Worm (Caenorhabditis elegans) whole organism, L3 larva: ENCODE data around the gene kvs-1.
A peak's percentile ranks its signal among the peaks of the same experiment; 100 is the strongest.

Experiments used
- ZK546.5 ChIP-seq: sonication (generic microtip); optimal IDR thresholded peaks from 2 replicates; lab custom pipeline; 2017; ENCODE audit warnings: missing biosample characterization, missing genetic modification characterization
- ama-1 ChIP-seq: fragments of 150-350 bp; optimal IDR thresholded peaks from 2 replicates; lab custom pipeline; 2018
- ceh-16 ChIP-seq: sonication (generic microtip); optimal IDR thresholded peaks from 2 replicates; lab custom pipeline; 2017; ENCODE audit warnings: missing biosample characterization, missing genetic modification characterization
- ceh-82 ChIP-seq: fragments of 150-350 bp; optimal IDR thresholded peaks from 2 replicates; lab custom pipeline; 2014; ENCODE audit warnings: missing biosample characterization, missing genetic modification characterization
- ceh-9 ChIP-seq: sonication (generic microtip); optimal IDR thresholded peaks from 2 replicates; lab custom pipeline; 2018; ENCODE audit warnings: missing biosample characterization, missing genetic modification characterization
- daf-12 ChIP-seq: fragments of 150-350 bp; optimal IDR thresholded peaks from 2 replicates; lab custom pipeline; 2014; ENCODE audit warnings: missing biosample characterization, missing genetic modification reagents, missing genetic modification characterization
- elt-1 ChIP-seq: fragments of 150-350 bp; optimal IDR thresholded peaks from 2 replicates; lab custom pipeline; 2014; ENCODE audit warnings: missing biosample characterization, missing genetic modification characterization
- elt-2 ChIP-seq: sonication (generic microtip); optimal IDR thresholded peaks from 2 replicates; lab custom pipeline; 2016; ENCODE audit warnings: missing genetic modification reagents, mild to moderate bottlenecking, missing genetic modification characterization, missing compliant biosample characterization
- fkh-10 ChIP-seq: sonication (generic microtip); optimal IDR thresholded peaks from 2 replicates; lab custom pipeline; 2017; ENCODE audit warnings: missing biosample characterization, missing genetic modification reagents, missing genetic modification characterization
- fkh-2 ChIP-seq: fragments of 150-350 bp; optimal IDR thresholded peaks from 2 replicates; lab custom pipeline; 2014; ENCODE audit warnings: missing biosample characterization, missing genetic modification reagents, missing genetic modification characterization
- fos-1 ChIP-seq: fragments of 150-350 bp; optimal IDR thresholded peaks from 2 replicates; lab custom pipeline; 2014; ENCODE audit warnings: missing biosample characterization, missing genetic modification characterization
- hmg-11 ChIP-seq: sonication (generic microtip); optimal IDR thresholded peaks from 2 replicates; lab custom pipeline; 2016; ENCODE audit warnings: missing genetic modification characterization, missing compliant biosample characterization
- jun-1 ChIP-seq: fragments of 150-350 bp; optimal IDR thresholded peaks from 2 replicates; lab custom pipeline; 2014; ENCODE audit warnings: missing biosample characterization, missing genetic modification reagents, missing genetic modification characterization
- lin-39 ChIP-seq: fragments of 150-350 bp; optimal IDR thresholded peaks from 2 replicates; lab custom pipeline; 2018; ENCODE audit warnings: missing biosample characterization, missing genetic modification reagents, missing genetic modification characterization
- mdl-1 ChIP-seq: fragments of 150-350 bp; optimal IDR thresholded peaks from 2 replicates; lab custom pipeline; 2014; ENCODE audit warnings: missing biosample characterization, missing genetic modification characterization
- mml-1 ChIP-seq: fragments of 150-350 bp; sonication (generic microtip); optimal IDR thresholded peaks from 3 replicates; lab custom pipeline; 2014; ENCODE audit warnings: missing biosample characterization, missing genetic modification characterization
- nfya-1 ChIP-seq: sonication (generic microtip); optimal IDR thresholded peaks from 2 replicates; lab custom pipeline; 2017; ENCODE audit warnings: missing genetic modification characterization, mild to moderate bottlenecking, missing compliant biosample characterization, antibody characterized with exemption, moderate library complexity; ENCODE audit not compliant: insufficient read depth
- nhr-11 ChIP-seq: fragments of 150-350 bp; optimal IDR thresholded peaks from 2 replicates; lab custom pipeline; 2014; ENCODE audit warnings: missing biosample characterization, missing genetic modification characterization
- nhr-12 ChIP-seq: fragments of 150-350 bp; optimal IDR thresholded peaks from 2 replicates; lab custom pipeline; 2014; ENCODE audit warnings: missing biosample characterization, missing genetic modification characterization
- nhr-25 ChIP-seq: sonication (generic microtip); optimal IDR thresholded peaks from 2 replicates; lab custom pipeline; 2017; ENCODE audit warnings: missing biosample characterization, missing genetic modification characterization
- nhr-28 ChIP-seq: fragments of 150-350 bp; optimal IDR thresholded peaks from 2 replicates; lab custom pipeline; 2014; ENCODE audit warnings: missing biosample characterization, missing genetic modification characterization
- nhr-43 ChIP-seq: sonication (generic microtip); optimal IDR thresholded peaks from 2 replicates; lab custom pipeline; 2016; ENCODE audit warnings: mild to moderate bottlenecking, missing genetic modification characterization, missing compliant biosample characterization; ENCODE audit not compliant: poor library complexity, severe bottlenecking
- nhr-76 ChIP-seq: fragments of 150-350 bp; sonication (generic microtip); optimal IDR thresholded peaks from 5 replicates; lab custom pipeline; 2014; ENCODE audit warnings: missing biosample characterization, missing genetic modification characterization
- nhr-77 ChIP-seq: fragments of 150-350 bp; optimal IDR thresholded peaks from 2 replicates; lab custom pipeline; 2014; ENCODE audit warnings: missing biosample characterization, missing genetic modification characterization
- pha-4 ChIP-seq: fragments of 150-350 bp; optimal IDR thresholded peaks from 2 replicates; lab custom pipeline; 2014; ENCODE audit warnings: missing biosample characterization, missing genetic modification reagents, missing genetic modification characterization
- pqm-1 ChIP-seq: fragments of 150-350 bp; optimal IDR thresholded peaks from 2 replicates; lab custom pipeline; 2017; ENCODE audit warnings: missing biosample characterization, missing genetic modification characterization, inconsistent platforms
- sea-2 ChIP-seq: fragments of 150-350 bp; sonication (generic microtip); optimal IDR thresholded peaks from 4 replicates; lab custom pipeline; 2014; ENCODE audit warnings: missing biosample characterization, missing genetic modification reagents, missing genetic modification characterization
- skn-1 ChIP-seq: fragments of 150-350 bp; optimal IDR thresholded peaks from 2 replicates; lab custom pipeline; 2014; ENCODE audit warnings: missing biosample characterization, missing genetic modification characterization
- tbx-2 ChIP-seq: sonication (generic microtip); optimal IDR thresholded peaks from 2 replicates; lab custom pipeline; 2016; ENCODE audit warnings: mild to moderate bottlenecking, missing genetic modification characterization, missing compliant biosample characterization
- unc-39 ChIP-seq: sonication (generic microtip); optimal IDR thresholded peaks from 4 replicates; lab custom pipeline; 2017; ENCODE audit warnings: missing biosample characterization, missing genetic modification characterization
- unc-62 ChIP-seq: fragments of 150-350 bp; sonication (generic microtip); optimal IDR thresholded peaks from 4 replicates; lab custom pipeline; 2014; ENCODE audit warnings: missing biosample characterization, missing genetic modification reagents, missing genetic modification characterization
- ztf-11 ChIP-seq: fragments of 150-350 bp; optimal IDR thresholded peaks from 2 replicates; lab custom pipeline; 2014; ENCODE audit warnings: missing biosample characterization, missing genetic modification characterization
- ztf-4 ChIP-seq: fragments of 150-350 bp; optimal IDR thresholded peaks from 2 replicates; lab custom pipeline; 2014; ENCODE audit warnings: missing biosample characterization, missing genetic modification characterization

The kvs-1 gene

ce11 chrX:7655469-7656003, 51.4 kb downstream of the kvs-1 start:
- no peak for TF ChIP-seq nhr-76 (tag; lab: Kevin White, UChicago)
- TF ChIP-seq ZK546.5 (tag; lab: Kevin White, UChicago) = no peak
- TF ChIP-seq nfya-1 (tag; lab: Kevin White, UChicago) = peak; percentile 42
- TF ChIP-seq daf-12 (tag; lab: Kevin White, UChicago) = no peak
- TF ChIP-seq ztf-11 = no peak
- no peak for TF ChIP-seq tbx-2 (tag; lab: Kevin White, UChicago)
- TF ChIP-seq lin-39 (tag; lab: Kevin White, UChicago) = no peak

DNA sequence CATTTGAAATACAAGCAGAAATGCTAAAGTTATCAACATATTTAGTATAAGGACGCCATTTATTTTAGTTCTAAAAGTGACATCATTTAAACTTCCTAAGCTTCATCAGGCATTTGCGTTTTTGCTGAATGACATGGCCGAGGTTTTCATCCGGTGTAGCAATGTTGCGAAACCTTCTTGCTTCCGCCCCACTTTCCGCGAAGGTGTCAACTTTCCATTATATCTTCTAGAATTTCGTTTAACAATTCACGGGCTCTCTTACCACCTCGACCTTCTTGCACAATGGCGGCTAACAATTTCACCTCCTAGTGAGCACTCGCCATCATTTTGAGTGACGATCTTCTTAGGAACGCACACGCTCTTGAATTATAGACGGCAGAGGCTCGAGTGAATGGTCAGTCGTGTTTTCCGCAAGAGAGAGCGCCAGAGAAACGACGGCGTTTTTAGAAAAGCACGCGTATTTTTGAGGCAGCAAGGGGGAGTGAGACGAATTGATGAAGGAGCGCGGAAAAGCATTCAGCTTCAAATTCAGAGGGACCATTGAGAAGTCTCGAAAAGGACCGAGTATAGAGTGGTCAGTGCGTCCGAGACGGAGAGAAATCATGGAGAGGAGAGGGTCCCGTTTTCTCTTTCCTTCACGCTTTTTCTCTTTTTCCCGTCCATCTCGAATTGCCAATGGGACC, 53.1 kb downstream of the kvs-1 start:
- peak; percentile 19 for TF ChIP-seq hmg-11 (tag; lab: Kevin White, UChicago)
- no peak for TF ChIP-seq unc-39
- peak; percentile 50 for TF ChIP-seq lin-39 (tag; lab: Kevin White, UChicago)
- TF ChIP-seq nfya-1 (tag; lab: Kevin White, UChicago) = peak; percentile 73
- TF ChIP-seq mdl-1 (tag; lab: Kevin White, UChicago) = peak; percentile 28
- no peak for TF ChIP-seq unc-62 (GFP tag; lab: Kevin White, UChicago)
- TF ChIP-seq, all 47 proteins: peak for 4

DNA sequence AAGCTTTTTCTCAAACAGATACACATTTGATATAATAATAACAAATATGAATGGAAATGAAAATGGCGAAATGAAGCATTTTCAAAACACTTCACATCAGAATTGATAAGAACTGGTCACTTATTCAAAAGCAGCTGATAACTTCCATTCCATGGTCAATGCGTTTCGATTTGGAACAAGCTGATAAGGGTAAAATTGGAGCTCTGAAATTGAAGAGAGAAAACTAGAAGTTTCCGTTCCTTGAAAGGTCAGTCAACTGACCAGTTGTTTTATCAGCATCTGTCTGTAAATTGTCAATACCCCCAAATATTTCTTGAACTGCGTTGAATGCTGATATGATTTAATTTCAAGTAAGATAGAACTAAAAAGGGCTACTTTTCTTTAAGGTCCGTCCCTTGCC, 54.6 kb downstream of the kvs-1 start:
- peak; percentile 22 for TF ChIP-seq pha-4 (tag; lab: Kevin White, UChicago)
- peak; percentile 24 for TF ChIP-seq pqm-1 (tag; lab: Kevin White, UChicago)
- TF ChIP-seq elt-2 = peak; percentile 39
- TF ChIP-seq ceh-16 (tag; lab: Kevin White, UChicago) = no peak

DNA sequence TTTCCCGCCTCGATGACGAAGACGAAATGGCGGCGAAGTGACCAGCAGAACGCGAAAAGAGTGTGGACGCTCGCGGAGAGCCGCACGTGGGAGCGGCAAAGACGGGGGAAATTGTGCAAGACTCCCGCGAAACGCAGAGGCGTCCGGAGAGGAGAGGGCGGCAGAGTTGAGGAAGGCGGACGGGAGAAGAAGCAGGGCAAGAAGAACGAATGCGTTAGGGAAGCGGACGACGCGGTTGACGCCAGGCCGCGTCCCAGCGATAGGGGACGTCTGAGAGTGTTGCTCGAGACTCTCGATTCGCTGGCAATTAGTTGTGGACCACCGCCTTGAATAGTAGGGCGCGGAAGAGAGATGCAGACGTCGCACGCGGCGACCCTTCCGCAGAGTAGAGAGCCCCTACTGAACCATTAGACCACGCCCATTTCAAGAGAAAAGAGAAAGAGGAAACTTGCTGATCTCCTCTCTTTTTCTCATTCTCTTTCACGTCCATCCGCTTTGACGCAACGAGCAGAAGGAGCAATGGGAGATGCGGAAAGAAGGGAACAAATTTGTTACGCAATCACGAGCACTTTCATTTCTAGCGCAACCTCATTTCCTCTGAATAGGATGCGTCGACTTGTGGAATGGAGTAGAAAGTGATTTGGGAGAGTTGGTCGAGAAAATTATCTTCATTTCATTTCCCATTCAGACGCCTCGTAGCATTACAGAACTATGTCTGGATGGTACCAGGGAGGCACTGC, 55.5 kb downstream of the kvs-1 start:
- no peak for TF ChIP-seq ceh-82 (tag; lab: Kevin White, UChicago)
- no peak for TF ChIP-seq nhr-11 (tag; lab: Kevin White, UChicago)
- TF ChIP-seq lin-39 (tag; lab: Kevin White, UChicago) = peak; percentile 14
- peak; percentile 46 for TF ChIP-seq hmg-11 (tag; lab: Kevin White, UChicago)
- TF ChIP-seq nfya-1 (tag; lab: Kevin White, UChicago) = peak; percentile 43

DNA sequence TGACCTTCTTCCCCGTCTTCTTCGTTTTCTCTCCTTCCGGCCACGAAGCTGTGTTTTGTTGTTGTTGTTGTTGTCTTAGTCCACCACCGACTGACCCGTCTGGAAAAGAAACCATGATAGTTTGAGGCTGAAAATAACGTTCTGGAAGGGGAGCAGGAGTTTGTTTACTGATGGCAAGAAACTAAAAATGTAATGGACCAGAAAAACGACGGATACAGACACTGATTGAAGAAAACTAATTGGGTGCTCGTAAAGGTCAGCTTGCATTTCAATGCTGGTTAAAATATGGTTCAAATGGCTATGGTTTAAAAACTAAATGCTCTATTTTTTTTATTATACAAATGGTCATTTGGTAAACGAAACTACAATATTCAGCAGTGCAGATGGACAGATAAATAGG, 61.6 kb downstream of the kvs-1 start, which contains the start of gene F26A10.2:
F26A10.2 (minus strand) TSS at position 101 of the 400 bp plus-strand sequence.
- TF ChIP-seq lin-39 (tag; lab: Kevin White, UChicago) = peak; percentile 40
- TF ChIP-seq fkh-10 = no peak
- TF ChIP-seq unc-62 (GFP tag; lab: Kevin White, UChicago) = no peak
- TF ChIP-seq daf-12 (tag; lab: Kevin White, UChicago) = no peak

- TF ChIP-seq ama-1 = no peak
- TF ChIP-seq fkh-2 (tag; lab: Kevin White, UChicago) = no peak
- TF ChIP-seq mml-1 = no peak
- TF ChIP-seq daf-12 (tag; lab: Kevin White, UChicago) = no peak
- TF ChIP-seq nhr-28 (tag; lab: Kevin White, UChicago) = no peak
- TF ChIP-seq ceh-9 (tag; lab: Kevin White, UChicago) = no peak
- TF ChIP-seq ceh-82 (tag; lab: Kevin White, UChicago) = no peak
- no peak for TF ChIP-seq nhr-25
- TF ChIP-seq elt-1 (tag; lab: Kevin White, UChicago) = no peak
- no peak for TF ChIP-seq fos-1 (tag; lab: Kevin White, UChicago)
- no peak for TF ChIP-seq nhr-43 (tag; lab: Kevin White, UChicago)
- TF ChIP-seq pqm-1 (tag; lab: Kevin White, UChicago) = no peak
- TF ChIP-seq ztf-4 (tag; lab: Kevin White, UChicago) = no peak
- TF ChIP-seq sea-2 (GFP tag; lab: Kevin White, UChicago) = no peak
- no peak for TF ChIP-seq ZK546.5 (tag; lab: Kevin White, UChicago)
- TF ChIP-seq nhr-77 (tag; lab: Kevin White, UChicago) = no peak
- no peak for TF ChIP-seq skn-1
- no peak for TF ChIP-seq pha-4 (tag; lab: Kevin White, UChicago)
- no peak for TF ChIP-seq nhr-12
- TF ChIP-seq jun-1 (tag; lab: Kevin White, UChicago) = no peak
- TF ChIP-seq, all 47 proteins: peak for 0
Measured at ce11 chrX:7640811-7641210, 66.1 kb downstream of the kvs-1 start.
